Worm (Caenorhabditis elegans): ENCODE measurements around the gene sre-40.

DNA sequence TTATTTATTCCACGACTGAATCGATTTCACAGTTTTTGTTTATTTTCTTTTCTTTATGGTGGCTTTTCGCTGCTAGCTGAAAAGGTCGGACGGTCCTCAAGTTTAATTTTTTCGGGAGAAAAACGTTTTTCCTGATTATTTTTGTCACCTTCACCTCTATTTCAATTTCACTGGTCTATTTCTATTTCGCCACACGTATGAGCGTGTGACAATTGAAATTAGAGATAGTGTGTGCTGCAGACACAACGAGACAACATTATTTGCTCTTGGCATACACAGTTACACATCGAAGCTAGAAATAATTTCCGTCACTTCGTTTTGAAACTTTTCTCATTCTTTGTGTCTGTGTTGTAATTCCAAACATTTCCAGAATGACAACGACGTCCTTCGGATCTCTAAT is 32.1 kb upstream of the sre-40 start, which contains the start of gene F41C3.8:
- TF ChIP-seq unc-39 (tag; optimal IDR thresholded peaks at IDR 0.05), result no peak
- no peak for TF ChIP-seq skn-1 (tag; optimal IDR thresholded peaks at IDR 0.05)
- TF ChIP-seq ama-1 (optimal IDR thresholded peaks at IDR 0.05), result no peak
